Worm (Caenorhabditis elegans) whole organism, L4 larva: Measurements from ENCODE around the gene Y4C6B.2.

ENCODE experiments used
- R02D3.7 ChIP-seq: fragments of 150-350 bp; sonication (generic microtip); optimal IDR thresholded peaks from 3 replicates; lab custom pipeline; 2014; ENCODE audit warnings: missing biosample characterization, missing genetic modification characterization
- ceh-20 ChIP-seq: fragments of 200-800 bp; sonication (Bioruptor generic); IDR thresholded peaks from 2 replicates; pipeline ENCODE4 v1.3.6; 2022; ENCODE audit warnings: missing genetic modification reagents, missing genetic modification characterization, missing compliant biosample characterization
- ceh-62 ChIP-seq: sonication (generic microtip); optimal IDR thresholded peaks from 2 replicates; lab custom pipeline; 2017; ENCODE audit warnings: missing biosample characterization, missing genetic modification characterization
- ceh-82 ChIP-seq: sonication (generic microtip); optimal IDR thresholded peaks from 2 replicates; lab custom pipeline; 2017; ENCODE audit warnings: missing biosample characterization, missing genetic modification characterization
- cey-2 ChIP-seq: sonication (generic microtip); optimal IDR thresholded peaks from 3 replicates; lab custom pipeline; 2017; ENCODE audit warnings: missing genetic modification characterization, mild to moderate bottlenecking, missing compliant biosample characterization, antibody characterized with exemption, borderline replicate concordance; ENCODE audit not compliant: insufficient read depth
- duxl-1 ChIP-seq: sonication (generic microtip); optimal IDR thresholded peaks from 2 replicates; lab custom pipeline; 2016; ENCODE audit warnings: mild to moderate bottlenecking, missing genetic modification characterization, moderate library complexity, missing compliant biosample characterization; ENCODE audit not compliant: poor library complexity
- hif-1 ChIP-seq, 2 experiments: sonication (generic microtip); optimal IDR thresholded peaks; 2 replicates each; lab custom pipeline; 2016 to 2017; ENCODE audit warnings: missing compliant biosample characterization in 2 of 2, missing genetic modification characterization in 2 of 2, missing genetic modification reagents in 2 of 2, missing genotype in 2 of 2, mild to moderate bottlenecking in 1 of 2
- mdt-29 ChIP-seq: fragments of 200-800 bp; sonication (Bioruptor generic); IDR thresholded peaks from 2 replicates; pipeline ENCODE4 v1.3.6; 2022; ENCODE audit warnings: missing genetic modification reagents, missing genetic modification characterization, missing compliant biosample characterization
- nhr-102 ChIP-seq: sonication (generic microtip); optimal IDR thresholded peaks from 2 replicates; lab custom pipeline; 2016; ENCODE audit warnings: mild to moderate bottlenecking, missing genetic modification characterization, moderate library complexity, missing compliant biosample characterization
- saeg-2 ChIP-seq: fragments of 200-800 bp; sonication (Bioruptor generic); IDR thresholded peaks from 2 replicates; pipeline ENCODE4 v1.3.6; 2022; ENCODE audit warnings: missing genetic modification reagents, missing genetic modification characterization, missing compliant biosample characterization
- unc-130 ChIP-seq: sonication (generic microtip); optimal IDR thresholded peaks from 2 replicates; lab custom pipeline; 2016; ENCODE audit warnings: missing genetic modification reagents, missing genetic modification characterization, missing compliant biosample characterization
- ztf-11 ChIP-seq: fragments of 150-350 bp; optimal IDR thresholded peaks from 2 replicates; lab custom pipeline; 2014; ENCODE audit warnings: missing biosample characterization, missing genetic modification characterization

ce11 chrIV:5389951-5390350 is 50.6 kb downstream of the Y4C6B.2 start:
- TF ChIP-seq cey-2 (tag; lab: Kevin White, UChicago) (no peak), ztf-11 (no peak), nhr-102 (tag; lab: Kevin White, UChicago) (no peak), hif-1 (tag; optimal IDR thresholded peaks at IDR 0.05; lab: Kevin White, UChicago) (no peak), R02D3.7 (tag; lab: Kevin White, UChicago) (no peak), ceh-62 (tag; lab: Kevin White, UChicago) (no peak), duxl-1 (no peak), mdt-29 (GFP tag; lab: Robert Waterston, UW) (no peak), unc-130 (GFP tag; lab: Kevin White, UChicago) (no peak), saeg-2 (GFP tag; lab: Robert Waterston, UW) (no peak), ceh-20 (GFP tag; lab: Robert Waterston, UW) (no peak), ceh-82 (tag; lab: Kevin White, UChicago) (no peak)
